Worm (Caenorhabditis elegans) whole organism, L1 larva: ENCODE measurements around the gene W03A5.6.

Source experiments
- C34B4.2 ChIP-seq: sonication (generic microtip); optimal IDR thresholded peaks from 2 replicates; lab custom pipeline; 2017; ENCODE audit warnings: mild to moderate bottlenecking, missing genetic modification characterization, missing compliant biosample characterization
- F16B12.6 ChIP-seq: fragments of 150-350 bp; optimal IDR thresholded peaks from 2 replicates; lab custom pipeline; 2014; ENCODE audit warnings: missing biosample characterization, missing genetic modification characterization
- aha-1 ChIP-seq: fragments of 150-350 bp; optimal IDR thresholded peaks from 2 replicates; lab custom pipeline; 2014; ENCODE audit warnings: missing biosample characterization, missing genetic modification characterization
- aly-2 ChIP-seq: fragments of 150-350 bp; optimal IDR thresholded peaks from 2 replicates; lab custom pipeline; 2014; ENCODE audit warnings: missing biosample characterization, missing genetic modification characterization
- ama-1 ChIP-seq: fragments of 150-350 bp; optimal IDR thresholded peaks from 2 replicates; lab custom pipeline; 2014
- blmp-1 ChIP-seq: fragments of 150-350 bp; optimal IDR thresholded peaks from 2 replicates; lab custom pipeline; 2014; ENCODE audit warnings: missing biosample characterization, missing genetic modification characterization
- ceh-63 ChIP-seq: fragments of 200-800 bp; sonication (Bioruptor generic); optimal IDR thresholded peaks from 2 replicates; lab custom pipeline; 2018; ENCODE audit warnings: mild to moderate bottlenecking, missing genetic modification characterization, missing compliant biosample characterization
- ceh-82 ChIP-seq, 3 experiments: fragments of 150-350 bp in 1 of 3; sonication (generic microtip) in 2 of 3; optimal IDR thresholded peaks; 2 replicates each; lab custom pipeline; 2014 to 2017; ENCODE audit warnings: missing biosample characterization in 3 of 3, missing genetic modification characterization in 3 of 3
- ceh-90 ChIP-seq: sonication (generic microtip); optimal IDR thresholded peaks from 2 replicates; lab custom pipeline; 2016; ENCODE audit warnings: missing genetic modification characterization, missing compliant biosample characterization
- ces-1 ChIP-seq: fragments of 150-350 bp; optimal IDR thresholded peaks from 2 replicates; lab custom pipeline; 2014; ENCODE audit warnings: missing biosample characterization, missing genetic modification reagents, missing genetic modification characterization
- dpl-1 ChIP-seq, 3 experiments: fragments of 150-350 bp in 2 of 3; sonication (generic microtip) in 1 of 3; optimal IDR thresholded peaks; 2 replicates each; lab custom pipeline; 2014 to 2017; ENCODE audit warnings: missing biosample characterization in 3 of 3, missing genetic modification characterization in 3 of 3, missing genetic modification reagents in 3 of 3
- efl-1 ChIP-seq, 4 experiments: fragments of 150-350 bp; optimal IDR thresholded peaks in 3 of 4; peaks in 1 of 4; 1 replicate in 1 of 4; 2 replicates in 3 of 4; lab custom pipeline; 2014; ENCODE audit warnings: missing biosample characterization in 2 of 4, missing genetic modification characterization in 2 of 4, missing genetic modification reagents in 2 of 4
- egl-27 ChIP-seq, 2 experiments: fragments of 150-350 bp in 1 of 2; sonication (generic microtip); optimal IDR thresholded peaks; 3 replicates each; lab custom pipeline; 2017 to 2018; ENCODE audit warnings: missing biosample characterization in 2 of 2, missing genetic modification characterization in 2 of 2, missing genetic modification reagents in 2 of 2
- elt-3 ChIP-seq, 6 experiments: fragments of 150-350 bp in 1 of 6; sonication (generic microtip); optimal IDR thresholded peaks; 2 replicates each; lab custom pipeline; 2017 to 2018; ENCODE audit warnings: missing biosample characterization in 6 of 6, missing genetic modification characterization in 6 of 6, inconsistent platforms in 1 of 6
- fos-1 ChIP-seq: fragments of 150-350 bp; optimal IDR thresholded peaks from 2 replicates; lab custom pipeline; 2014; ENCODE audit warnings: missing biosample characterization, missing genetic modification characterization
- grh-1 ChIP-seq: fragments of 200-800 bp; sonication (Bioruptor generic); IDR thresholded peaks from 2 replicates; pipeline ENCODE4 v1.3.6; 2022; ENCODE audit warnings: missing genetic modification reagents, missing genetic modification characterization, missing compliant biosample characterization
- isw-1 ChIP-seq: fragments of 200-800 bp; sonication (Bioruptor generic); IDR thresholded peaks from 2 replicates; pipeline ENCODE4 v1.3.6; 2022; ENCODE audit warnings: missing genetic modification characterization, missing compliant biosample characterization
- lin-13 ChIP-seq: fragments of 150-350 bp; optimal IDR thresholded peaks from 2 replicates; lab custom pipeline; 2014; ENCODE audit warnings: missing biosample characterization, missing genetic modification reagents, missing genetic modification characterization
- lin-39 ChIP-seq: fragments of 150-350 bp; optimal IDR thresholded peaks from 2 replicates; lab custom pipeline; 2014; ENCODE audit warnings: missing biosample characterization, missing genetic modification reagents, missing genetic modification characterization
- lir-3 ChIP-seq: sonication (generic microtip); optimal IDR thresholded peaks from 2 replicates; lab custom pipeline; 2016; ENCODE audit warnings: mild to moderate bottlenecking, missing genetic modification characterization, moderate library complexity, missing compliant biosample characterization; ENCODE audit not compliant: poor library complexity
- lsy-2 ChIP-seq, 2 experiments: fragments of 150-350 bp; optimal IDR thresholded peaks; 2 replicates each; lab custom pipeline; 2014; ENCODE audit warnings: missing biosample characterization in 2 of 2, missing genetic modification characterization in 2 of 2
- mdl-1 ChIP-seq, 2 experiments: fragments of 150-350 bp; optimal IDR thresholded peaks; 2 replicates each; lab custom pipeline; 2014 to 2017; ENCODE audit warnings: missing biosample characterization in 2 of 2, missing genetic modification characterization in 2 of 2, inconsistent platforms in 1 of 2
- mef-2 ChIP-seq: fragments of 150-350 bp; optimal IDR thresholded peaks from 2 replicates; lab custom pipeline; 2014; ENCODE audit warnings: missing biosample characterization, missing genetic modification characterization
- nhr-28 ChIP-seq: fragments of 150-350 bp; optimal IDR thresholded peaks from 2 replicates; lab custom pipeline; 2014; ENCODE audit warnings: missing biosample characterization, missing genetic modification characterization
- nhr-47 ChIP-seq: sonication (generic microtip); optimal IDR thresholded peaks from 2 replicates; lab custom pipeline; 2016; ENCODE audit warnings: mild to moderate bottlenecking, missing genetic modification characterization, moderate library complexity, missing compliant biosample characterization
- nhr-71 ChIP-seq: sonication (generic microtip); optimal IDR thresholded peaks from 2 replicates; lab custom pipeline; 2016; ENCODE audit warnings: mild to moderate bottlenecking, missing genetic modification characterization, moderate library complexity, missing compliant biosample characterization
- nhr-76 ChIP-seq: sonication (generic microtip); optimal IDR thresholded peaks from 2 replicates; lab custom pipeline; 2017; ENCODE audit warnings: missing biosample characterization, missing genetic modification characterization
- nhr-77 ChIP-seq: fragments of 150-350 bp; optimal IDR thresholded peaks from 2 replicates; lab custom pipeline; 2014; ENCODE audit warnings: missing biosample characterization, missing genetic modification characterization
- nhr-84 ChIP-seq: sonication (generic microtip); optimal IDR thresholded peaks from 2 replicates; lab custom pipeline; 2017; ENCODE audit warnings: missing biosample characterization, missing genetic modification characterization
- nhr-90 ChIP-seq: sonication (generic microtip); optimal IDR thresholded peaks from 2 replicates; lab custom pipeline; 2016; ENCODE audit warnings: mild to moderate bottlenecking, missing genetic modification characterization, missing compliant biosample characterization; ENCODE audit not compliant: poor library complexity
- pag-3 ChIP-seq: sonication (generic microtip); optimal IDR thresholded peaks from 2 replicates; lab custom pipeline; 2017; ENCODE audit warnings: missing genetic modification characterization, mild to moderate bottlenecking, missing compliant biosample characterization, antibody characterized with exemption, borderline replicate concordance; ENCODE audit not compliant: insufficient read depth
- pax-3 ChIP-seq: fragments of 200-800 bp; sonication (Bioruptor generic); optimal IDR thresholded peaks from 2 replicates; lab custom pipeline; 2018; ENCODE audit warnings: mild to moderate bottlenecking, missing genetic modification characterization, moderate library complexity, missing compliant biosample characterization
- pqm-1 ChIP-seq: sonication (generic microtip); optimal IDR thresholded peaks from 3 replicates; lab custom pipeline; 2017; ENCODE audit warnings: missing biosample characterization, missing genetic modification characterization
- rnt-1 ChIP-seq: sonication (generic microtip); optimal IDR thresholded peaks from 2 replicates; lab custom pipeline; 2016; ENCODE audit warnings: mild to moderate bottlenecking, missing genetic modification characterization, moderate library complexity, missing compliant biosample characterization
- sptf-1 ChIP-seq: fragments of 150-350 bp; optimal IDR thresholded peaks from 2 replicates; lab custom pipeline; 2014; ENCODE audit warnings: missing biosample characterization, missing genetic modification characterization
- swsn-7 ChIP-seq: sonication (generic microtip); optimal IDR thresholded peaks from 2 replicates; lab custom pipeline; 2016; ENCODE audit warnings: missing genetic modification characterization, missing compliant biosample characterization
- unc-86 ChIP-seq: sonication (generic microtip); optimal IDR thresholded peaks from 2 replicates; lab custom pipeline; 2016; ENCODE audit warnings: missing genetic modification characterization, missing compliant biosample characterization
- zag-1 ChIP-seq: fragments of 150-350 bp; optimal IDR thresholded peaks from 2 replicates; lab custom pipeline; 2014; ENCODE audit warnings: missing biosample characterization, missing genetic modification characterization
- ztf-11 ChIP-seq, 2 experiments: sonication (generic microtip); optimal IDR thresholded peaks; 2 replicates each; lab custom pipeline; 2016 to 2017; ENCODE audit warnings: missing genetic modification characterization in 2 of 2, missing biosample characterization in 1 of 2, missing compliant biosample characterization in 1 of 2
- ztf-4 ChIP-seq: fragments of 150-350 bp; optimal IDR thresholded peaks from 2 replicates; lab custom pipeline; 2014; ENCODE audit warnings: missing biosample characterization, missing genetic modification characterization

Gene W03A5.6

DNA sequence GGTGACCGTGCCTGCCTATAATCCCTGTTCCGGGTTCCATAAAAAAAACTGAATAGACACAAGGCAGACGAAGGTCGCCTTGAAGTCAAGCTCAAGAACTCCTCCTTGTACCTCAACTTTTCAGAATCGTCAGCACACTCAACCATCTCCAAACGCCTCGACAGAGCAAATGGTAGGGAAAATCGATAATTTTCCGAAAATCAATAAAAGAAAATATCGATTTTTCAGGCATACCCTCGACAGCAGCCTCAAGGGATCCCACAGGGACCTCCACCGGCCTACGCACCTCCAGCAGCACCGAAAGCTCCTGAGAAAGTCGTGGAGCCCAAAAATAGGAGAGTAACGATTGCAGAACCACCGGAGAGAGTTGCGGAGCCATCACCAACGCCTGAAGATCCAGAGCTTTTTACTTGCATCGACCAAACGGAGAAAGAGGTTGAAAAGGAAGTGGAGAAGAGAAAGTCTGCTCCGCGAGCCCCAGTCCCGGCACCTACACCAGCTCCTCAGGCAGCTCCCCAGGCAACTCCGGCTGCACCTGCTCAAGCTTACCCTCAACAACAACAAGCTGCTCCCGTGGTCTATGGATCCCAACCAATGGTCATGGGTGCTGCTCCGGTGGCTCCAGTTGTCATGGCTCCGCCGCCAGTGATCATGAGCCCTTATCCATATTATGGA is 39.2 kb upstream of the W03A5.6 start:
- TF ChIP-seq ztf-11 (tag; optimal IDR thresholded peaks at IDR 0.05; lab: Kevin White, UChicago) (no peak), efl-1 (optimal IDR thresholded peaks at IDR 0.05; lab: Kevin White, UChicago) (no peak), efl-1 (GFP tag; optimal IDR thresholded peaks at IDR 0.05 in 1 of 2; lab: Kevin White, UChicago) (peak in 1 of 2 experiments; percentile 83)

DNA sequence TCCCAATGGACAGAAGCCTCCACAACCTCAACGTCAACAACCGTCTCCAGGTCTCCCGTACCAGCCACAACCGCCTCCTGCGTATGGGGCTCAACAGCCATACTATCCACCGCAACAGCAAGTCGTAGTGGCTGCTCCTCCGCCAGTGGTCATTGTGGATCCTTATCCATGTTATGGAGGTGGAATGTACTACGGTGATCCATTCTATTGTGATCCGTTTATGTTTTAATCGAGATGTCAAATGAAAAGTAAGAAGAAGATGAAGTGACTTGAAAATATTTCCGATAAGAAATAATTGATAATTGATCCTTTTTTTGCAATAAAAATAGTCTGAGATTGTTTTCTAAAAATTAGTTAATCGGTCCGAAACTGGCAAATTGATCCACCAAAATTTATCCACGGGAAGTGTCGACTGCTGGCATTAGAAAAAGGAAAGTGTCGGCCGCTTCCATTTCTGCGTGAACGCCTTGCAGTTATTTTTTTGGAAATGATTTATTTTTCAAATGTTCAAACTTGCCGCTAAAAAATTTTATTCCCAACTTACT is 38.5 kb upstream of the W03A5.6 start, which contains the start of the genes R02F2.6 and R02F2.5:
Gene R02F2.6, minus strand, starts transcription at position 101 of the 545 bp plus-strand sequence.
Gene R02F2.5, plus strand, starts transcription at position 495 of the 545 bp plus-strand sequence.
- TF ChIP-seq lin-39 (tag; lab: Kevin White, UChicago) (no peak), ces-1 (no peak), lin-13 (GFP tag; lab: Kevin White, UChicago) (no peak)
- TF ChIP-seq, all 84 proteins: peak for 0

ce11 chrIII:5478011-5478410 is 37.6 kb upstream of the W03A5.6 start, which contains the start of gene R02F2.10:
Gene R02F2.10 (plus strand): TSS chrIII:5478311.
- TF ChIP-seq lir-3 (tag; lab: Kevin White, UChicago) (no peak), nhr-28 (tag; lab: Kevin White, UChicago) (no peak), elt-3 (tag; optimal IDR thresholded peaks at IDR 0.05; lab: Kevin White, UChicago) (no peak), swsn-7 (tag; lab: Kevin White, UChicago) (no peak), ceh-90 (tag; lab: Kevin White, UChicago) (no peak), aly-2 (tag; lab: Kevin White, UChicago) (no peak), egl-27 (tag; optimal IDR thresholded peaks at IDR 0.05; lab: Kevin White, UChicago) (no peak), blmp-1 (tag; lab: Kevin White, UChicago) (no peak), C34B4.2 (tag; lab: Kevin White, UChicago) (no peak), nhr-84 (no peak), isw-1 (GFP tag; lab: Robert Waterston, UW) (no peak), pag-3 (tag; lab: Kevin White, UChicago) (no peak), dpl-1 (GFP tag; optimal IDR thresholded peaks at IDR 0.05; lab: Kevin White, UChicago) (no peak), nhr-76 (tag; lab: Kevin White, UChicago) (no peak), pqm-1 (no peak), ztf-4 (tag; lab: Kevin White, UChicago) (no peak), ceh-82 (tag; optimal IDR thresholded peaks at IDR 0.05; lab: Kevin White, UChicago) (no peak), sptf-1 (tag; lab: Kevin White, UChicago) (no peak), nhr-71 (tag; lab: Kevin White, UChicago) (no peak)

DNA sequence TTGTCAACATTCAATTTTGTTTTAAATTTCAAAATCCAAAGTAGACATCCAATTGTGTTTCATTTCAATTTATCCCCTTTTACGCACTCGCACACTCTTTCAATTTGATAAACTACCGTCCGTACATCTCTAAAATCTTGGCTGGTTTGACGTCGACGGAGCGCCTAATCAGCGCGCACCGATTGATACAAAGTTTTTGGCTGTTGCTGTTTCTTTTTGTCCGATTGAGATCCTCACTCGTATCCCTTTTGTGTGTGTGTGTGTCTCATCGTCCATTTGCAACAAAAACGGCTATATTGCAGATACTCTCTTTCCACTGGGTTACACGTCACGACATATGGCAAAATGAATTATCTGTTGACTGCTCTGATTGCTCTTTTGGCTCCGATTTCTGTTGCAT is 33.7 kb upstream of the W03A5.6 start, which contains the start of gene lon-1:
Gene lon-1, plus strand, starts transcription at position 301 of the 400 bp plus-strand sequence.
- TF ChIP-seq zag-1 (tag; lab: Kevin White, UChicago) (no peak), rnt-1 (tag; lab: Kevin White, UChicago) (no peak), ceh-82 (tag; optimal IDR thresholded peaks at IDR 0.05; lab: Kevin White, UChicago) (no peak), pax-3 (no peak), nhr-71 (tag; lab: Kevin White, UChicago) (no peak), blmp-1 (tag; lab: Kevin White, UChicago) (peak; percentile 34), swsn-7 (tag; lab: Kevin White, UChicago) (no peak), lsy-2 (tag; optimal IDR thresholded peaks at IDR 0.05; lab: Kevin White, UChicago) (no peak)

DNA sequence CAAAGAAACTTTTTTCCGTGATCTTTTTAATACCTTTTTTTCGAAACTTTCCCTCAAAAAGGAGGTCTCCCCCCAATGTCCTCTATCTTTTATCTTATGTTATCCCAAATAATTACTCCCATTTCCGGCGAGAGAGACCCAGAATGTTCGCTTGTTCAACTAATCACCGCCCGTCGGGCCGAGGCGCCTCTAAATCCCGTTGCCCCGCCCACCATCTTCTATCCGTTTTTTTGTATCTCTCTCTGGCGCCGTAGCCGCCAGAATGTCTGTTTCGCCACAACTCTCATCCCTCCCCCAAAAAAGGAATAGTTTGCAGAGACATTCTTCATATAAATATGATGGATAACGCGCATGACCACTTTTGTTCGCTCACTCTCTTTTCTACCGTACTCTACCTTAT is 32.3 kb upstream of the W03A5.6 start:
- TF ChIP-seq mdl-1 (tag; optimal IDR thresholded peaks at IDR 0.05; lab: Kevin White, UChicago): no peak
- peak; percentile 61 for TF ChIP-seq nhr-71 (tag; lab: Kevin White, UChicago)
- TF ChIP-seq C34B4.2 (tag; lab: Kevin White, UChicago): no peak
- TF ChIP-seq fos-1 (tag; lab: Kevin White, UChicago): no peak
- no peak for TF ChIP-seq unc-86
- no peak for TF ChIP-seq ceh-82 (tag; optimal IDR thresholded peaks at IDR 0.05; lab: Kevin White, UChicago)
- TF ChIP-seq rnt-1 (tag; lab: Kevin White, UChicago): no peak
- no peak for TF ChIP-seq ztf-4 (tag; lab: Kevin White, UChicago)
- no peak for TF ChIP-seq nhr-77
- TF ChIP-seq ama-1 (lab: Kevin White, UChicago): no peak
- no peak for TF ChIP-seq efl-1 (optimal IDR thresholded peaks at IDR 0.05; lab: Kevin White, UChicago)
- TF ChIP-seq efl-1 (GFP tag; optimal IDR thresholded peaks at IDR 0.05 in 1 of 2; lab: Kevin White, UChicago): no peak
- no peak for TF ChIP-seq lsy-2 (tag; optimal IDR thresholded peaks at IDR 0.05; lab: Kevin White, UChicago)
- TF ChIP-seq isw-1 (GFP tag; lab: Robert Waterston, UW): no peak
- TF ChIP-seq aha-1: no peak
- TF ChIP-seq nhr-90 (tag; lab: Kevin White, UChicago): peak; percentile 54
- TF ChIP-seq grh-1 (GFP tag; lab: Robert Waterston, UW): peak; percentile 49; the same call in 1 of the 2 replicates
- TF ChIP-seq F16B12.6 (tag; lab: Kevin White, UChicago): no peak
- no peak for TF ChIP-seq nhr-47 (tag; lab: Kevin White, UChicago)
- no peak for TF ChIP-seq ceh-63
- TF ChIP-seq mef-2 (tag; lab: Kevin White, UChicago): no peak
- no peak for TF ChIP-seq nhr-76 (tag; lab: Kevin White, UChicago)
